Worm (Caenorhabditis elegans): Measurements from ENCODE around the gene ssl-1.

DNA sequence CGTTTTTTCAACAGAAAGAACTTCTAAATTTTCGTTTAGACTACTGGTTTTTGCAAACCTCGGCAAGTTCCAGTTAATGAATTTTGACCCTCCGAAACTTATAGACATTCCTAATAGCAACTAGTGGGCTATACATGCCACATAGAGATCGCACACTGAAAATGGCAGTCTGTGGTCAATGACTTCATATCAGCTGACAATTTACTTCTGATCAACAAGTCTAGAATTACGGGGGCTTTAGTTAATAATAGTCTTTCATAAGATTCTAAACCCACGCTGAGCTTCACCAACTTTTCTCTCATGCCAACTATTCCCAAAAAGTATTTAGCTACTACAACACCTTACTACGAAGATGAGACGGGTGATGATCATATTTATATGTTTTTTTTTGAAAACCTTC is 43.0 kb downstream of the ssl-1 start, which contains the start of gene srw-9:
- TF ChIP-seq snu-23 (GFP tag; optimal IDR thresholded peaks at IDR 0.05) (no peak), lin-35 (GFP tag; optimal IDR thresholded peaks at IDR 0.05) (no peak), mef-2 (tag; optimal IDR thresholded peaks at IDR 0.05) (no peak)
